Worm (Caenorhabditis elegans): ENCODE results near the gene F14F8.9.
"Not testable (repeated sequence)": the region's sequence is repeated elsewhere in the genome, so short reads cannot be mapped to it uniquely, and the experiment has no call there.

Gene F14F8.9

DNA sequence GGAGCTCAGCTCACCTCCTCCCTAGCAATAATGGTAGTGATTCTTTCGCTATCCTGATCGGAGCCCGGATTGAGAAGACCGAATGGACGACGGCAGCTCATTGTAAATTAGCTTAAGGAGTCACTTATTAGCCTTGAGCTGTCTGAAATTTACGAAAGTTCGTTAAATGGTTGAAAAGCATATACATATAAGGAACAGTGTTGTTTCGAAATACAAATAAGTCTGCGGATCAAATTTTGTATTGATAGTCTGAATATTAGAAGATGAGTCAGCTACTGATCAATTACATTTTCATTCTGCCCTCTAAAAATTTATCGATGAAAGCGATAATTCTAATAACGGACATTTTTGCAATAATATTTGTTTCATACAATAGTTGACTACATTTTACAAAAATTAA, 1.7 kb downstream of the F14F8.9 start, which contains the start of gene F14F8.14:
F14F8.14 (minus strand) TSS at position 101 of the 400 bp plus-strand sequence.
- no peak for TF ChIP-seq unc-130 (tag; optimal IDR thresholded peaks at IDR 0.05)
- TF ChIP-seq hpl-2 (GFP tag; optimal IDR thresholded peaks at IDR 0.05), result no peak
- TF ChIP-seq pag-3 (tag; optimal IDR thresholded peaks at IDR 0.05; ENCODE audit: borderline replicate concordance, insufficient read depth), result no peak
- no peak for TF ChIP-seq tlp-1 (tag; optimal IDR thresholded peaks at IDR 0.05)
- no peak for TF ChIP-seq ets-5 (GFP tag; IDR thresholded peaks at IDR 0.05)
- no peak for TF ChIP-seq C34B4.2 (tag; optimal IDR thresholded peaks at IDR 0.05)
- TF ChIP-seq ceh-88 (GFP tag; IDR thresholded peaks at IDR 0.05), result no peak
- TF ChIP-seq fkh-10 (GFP tag; optimal IDR thresholded peaks at IDR 0.05), result no peak
- no peak for TF ChIP-seq aha-1 (tag; optimal IDR thresholded peaks at IDR 0.05)
- no peak for TF ChIP-seq irx-1 (tag; optimal IDR thresholded peaks at IDR 0.05)
- TF ChIP-seq jun-1 (tag; optimal IDR thresholded peaks at IDR 0.05), result no peak
- no peak for TF ChIP-seq lin-35 (GFP tag; optimal IDR thresholded peaks at IDR 0.05)
- TF ChIP-seq snpc-4 (tag; optimal IDR thresholded peaks at IDR 0.05), result no peak
- no peak for TF ChIP-seq hlh-17 (GFP tag; optimal IDR thresholded peaks at IDR 0.05; ENCODE audit: borderline replicate concordance)

DNA sequence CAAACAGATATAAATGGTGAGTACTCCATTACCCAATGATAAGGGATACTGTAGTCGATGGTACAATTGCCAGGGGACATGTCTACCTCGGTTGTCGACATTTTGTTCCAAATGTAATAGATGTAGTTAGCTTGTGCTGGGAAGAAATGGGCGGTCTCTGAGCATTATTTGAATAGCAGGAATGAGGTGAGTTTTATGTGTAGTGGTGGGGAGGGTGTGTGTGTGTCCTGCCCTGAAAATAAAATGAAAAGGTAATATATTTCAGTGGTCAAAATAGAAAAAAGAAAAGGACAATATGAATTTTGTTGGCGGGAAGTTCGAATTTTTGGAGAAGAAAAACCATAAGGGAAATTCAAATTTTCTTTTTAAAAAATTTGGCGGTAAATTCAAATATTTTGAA, 7.6 kb downstream of the F14F8.9 start, which contains the start of gene Y70C5B.2:
Y70C5B.2 (minus strand) TSS at position 101 of the 400 bp plus-strand sequence.
- not testable (repeated sequence) for TF ChIP-seq Y116A8C.19 (tag; optimal IDR thresholded peaks at IDR 0.05; ENCODE audit: borderline replicate concordance); hlh-17 (GFP tag; optimal IDR thresholded peaks at IDR 0.05; ENCODE audit: borderline replicate concordance); ces-1 (GFP tag; optimal IDR thresholded peaks at IDR 0.05)

DNA sequence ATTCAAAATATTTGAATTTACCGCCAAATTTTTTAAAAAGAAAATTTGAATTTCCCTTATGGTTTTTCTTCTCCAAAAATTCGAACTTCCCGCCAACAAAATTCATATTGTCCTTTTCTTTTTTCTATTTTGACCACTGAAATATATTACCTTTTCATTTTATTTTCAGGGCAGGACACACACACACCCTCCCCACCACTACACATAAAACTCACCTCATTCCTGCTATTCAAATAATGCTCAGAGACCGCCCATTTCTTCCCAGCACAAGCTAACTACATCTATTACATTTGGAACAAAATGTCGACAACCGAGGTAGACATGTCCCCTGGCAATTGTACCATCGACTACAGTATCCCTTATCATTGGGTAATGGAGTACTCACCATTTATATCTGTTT, 14.1 kb downstream of the F14F8.9 start, which contains the start of gene W06G6.15:
W06G6.15 (plus strand) TSS at position 301 of the 400 bp plus-strand sequence.
- TF ChIP-seq unc-30, lin-15B, nhr-84 (tag; optimal IDR thresholded peaks at IDR 0.05): not testable (repeated sequence)

DNA sequence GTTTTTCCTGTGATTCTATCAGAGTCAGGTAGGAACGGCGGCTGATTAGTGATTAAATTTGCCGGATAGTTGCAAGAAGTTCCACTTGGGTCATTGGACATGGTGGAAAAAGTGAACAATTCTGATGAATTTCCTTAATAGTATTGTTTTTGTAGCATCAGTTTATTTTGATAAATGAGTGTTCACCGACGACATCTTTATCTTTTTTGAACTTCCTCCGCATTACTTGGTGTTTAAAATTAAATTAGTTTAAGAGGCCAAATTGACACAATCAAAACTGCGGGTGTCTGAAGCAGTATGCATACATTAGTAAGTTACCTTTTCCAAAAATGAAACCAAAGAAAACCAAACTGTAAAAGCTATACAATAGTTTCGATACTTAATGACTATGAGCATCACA, 19.2 kb downstream of the F14F8.9 start, which contains the start of gene W06G6.11:
W06G6.11 (minus strand) TSS at position 101 of the 400 bp plus-strand sequence.
- TF ChIP-seq lin-39 (tag; optimal IDR thresholded peaks at IDR 0.05); hlh-4 (tag; optimal IDR thresholded peaks at IDR 0.05); grh-1 (GFP tag; IDR thresholded peaks at IDR 0.05): not testable (repeated sequence)

DNA sequence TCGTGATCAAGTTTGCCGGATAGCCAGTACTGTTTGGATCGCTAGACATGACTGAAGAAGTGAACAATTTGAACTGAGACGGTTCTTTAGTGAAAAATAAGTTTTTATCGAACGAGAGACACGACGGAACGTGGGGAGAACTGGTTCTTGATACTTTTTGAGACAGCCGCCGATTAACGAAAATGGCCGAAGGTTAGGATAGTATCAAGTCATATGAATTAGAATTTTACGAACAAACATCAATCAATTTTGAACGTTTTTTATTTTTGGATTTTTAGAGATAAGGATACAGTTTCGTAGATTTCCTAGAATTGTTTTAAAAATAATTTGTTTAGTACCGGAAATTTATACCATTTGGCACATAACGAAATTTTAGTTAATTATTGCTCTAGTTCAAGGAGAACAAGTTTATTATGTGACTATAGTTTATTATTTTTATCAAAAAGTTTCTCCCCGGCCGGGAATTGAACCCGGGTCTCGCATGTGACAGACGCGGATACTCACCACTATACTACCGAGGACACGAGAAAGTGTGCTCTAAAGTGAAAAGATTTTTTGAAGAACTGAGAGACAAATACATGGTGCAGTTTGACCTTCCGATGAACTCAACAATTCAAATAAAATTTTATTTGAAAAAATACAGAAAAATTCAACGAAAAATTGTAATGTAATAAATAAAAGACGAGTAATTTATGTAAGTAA, 19.9 kb downstream of the F14F8.9 start, which contains the start of gene W06G6.20:
W06G6.20 (minus strand) TSS at position 51 of the 702 bp plus-strand sequence.
- TF ChIP-seq nhr-85 (tag) (peak; percentile 6), C04F5.9 (tag; optimal IDR thresholded peaks at IDR 0.05) (no peak)

DNA sequence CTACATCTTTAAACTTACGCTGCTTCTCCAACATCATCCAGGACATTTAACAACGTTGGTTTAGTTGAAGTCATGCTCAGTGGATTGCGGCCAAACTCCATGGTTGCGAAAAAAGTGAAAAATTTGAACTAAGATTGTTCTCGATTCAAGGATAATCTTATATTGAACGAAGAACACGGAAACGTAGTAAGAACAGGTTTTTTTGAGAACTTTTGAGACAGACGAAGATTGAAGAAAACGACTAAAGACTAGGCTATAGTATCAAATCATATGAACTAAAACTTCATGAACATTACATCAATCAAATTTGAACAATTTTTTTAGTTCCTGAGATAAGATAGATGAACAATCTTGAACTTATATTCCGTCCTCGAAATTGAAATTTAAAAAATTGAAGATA, 21.3 kb downstream of the F14F8.9 start, which contains the start of gene W06G6.10:
W06G6.10 (minus strand) TSS at position 101 of the 400 bp plus-strand sequence.
- TF ChIP-seq tlp-1 (tag; optimal IDR thresholded peaks at IDR 0.05), result no peak
- no peak for TF ChIP-seq pqm-1 (tag; optimal IDR thresholded peaks at IDR 0.05)
- TF ChIP-seq nhr-20 (tag; optimal IDR thresholded peaks at IDR 0.05), result no peak
- no peak for TF ChIP-seq efl-1 (optimal IDR thresholded peaks at IDR 0.05)
- peak in 1 of 2 experiments; percentile 10 for TF ChIP-seq efl-1 (GFP tag; optimal IDR thresholded peaks at IDR 0.05 in 1 of 2)
- no peak for TF ChIP-seq sox-4 (tag; optimal IDR thresholded peaks at IDR 0.05)
- no peak for TF ChIP-seq ceh-8 (GFP tag; optimal IDR thresholded peaks at IDR 0.05)
